Fruit fly (Drosophila melanogaster): ENCODE measurements around the gene CG4995.

CG4995 gene

dm6 chr2L:10299810-10300147 lies 22.5 kb upstream of the CG4995 start, which contains the start of gene CYLD (continued):
- no peak for TF ChIP-seq CG12071 (GFP tag; optimal IDR thresholded peaks at IDR 0.05)
- peak; percentile 36; the same call in 1 of the 2 replicates for TF ChIP-seq wdn (GFP tag; IDR thresholded peaks at IDR 0.05)
- peak; percentile 14 for TF ChIP-seq CG8281 (tag; optimal IDR thresholded peaks at IDR 0.05)
- no peak for TF ChIP-seq pfk (GFP tag; optimal IDR thresholded peaks at IDR 0.05)
- no peak for TF ChIP-seq eyg (GFP tag; optimal IDR thresholded peaks at IDR 0.05)
- TF ChIP-seq CG11085 (GFP tag; IDR thresholded peaks at IDR 0.05), result no peak
- no peak for TF ChIP-seq H15 (GFP tag; IDR thresholded peaks at IDR 0.05)
- no peak for TF ChIP-seq Jarid2 (GFP tag; optimal IDR thresholded peaks at IDR 0.05)
- TF ChIP-seq org-1 (GFP tag; optimal IDR thresholded peaks at IDR 0.05), result peak; percentile 32
- TF ChIP-seq CG1792 (GFP tag; optimal IDR thresholded peaks at IDR 0.05), result no peak
- no peak for TF ChIP-seq tna (GFP tag; IDR thresholded peaks at IDR 0.05; ENCODE audit: partially characterized antibody)
- peak; percentile 76 for TF ChIP-seq CG2120 (GFP tag; optimal IDR thresholded peaks at IDR 0.05)
- no peak for TF ChIP-seq CG14965 (GFP tag; optimal IDR thresholded peaks at IDR 0.05; ENCODE audit: borderline replicate concordance)
- TF ChIP-seq sens-2 (GFP tag; IDR thresholded peaks at IDR 0.05), result no peak
- TF ChIP-seq exex (tag; optimal IDR thresholded peaks at IDR 0.05), result no peak
- peak; percentile 77 for TF ChIP-seq CG17359 (tag; optimal IDR thresholded peaks at IDR 0.05)
- TF ChIP-seq CG2889 (GFP tag; IDR thresholded peaks at IDR 0.05), result no peak
- no peak for TF ChIP-seq CG4404 (GFP tag; IDR thresholded peaks at IDR 0.05)
- TF ChIP-seq CG11504 (tag; optimal IDR thresholded peaks at IDR 0.05), result peak; percentile 79
- TF ChIP-seq ash1 (GFP tag; optimal IDR thresholded peaks at IDR 0.05), result no peak
- TF ChIP-seq disco-r (GFP tag; optimal IDR thresholded peaks at IDR 0.05), result no peak
- no peak for TF ChIP-seq bigmax (GFP tag; optimal IDR thresholded peaks at IDR 0.05)
- no peak for TF ChIP-seq croc (GFP tag; conservative IDR thresholded peaks at IDR 0.05)
- TF ChIP-seq CG17328 (GFP tag; IDR thresholded peaks at IDR 0.05), result peak; percentile 82
- no peak for TF ChIP-seq usp (GFP tag; optimal IDR thresholded peaks at IDR 0.05)
- no peak for TF ChIP-seq CG6654 (GFP tag; optimal IDR thresholded peaks at IDR 0.05)
- TF ChIP-seq Hey (tag; optimal IDR thresholded peaks at IDR 0.05), result no peak
- no peak for TF ChIP-seq dan (GFP tag; IDR thresholded peaks at IDR 0.05)
- TF ChIP-seq Myb (GFP tag; optimal IDR thresholded peaks at IDR 0.05), result no peak
- peak; percentile 63 for TF ChIP-seq salm (tag; optimal IDR thresholded peaks at IDR 0.05)
- no peak for TF ChIP-seq Dfd (GFP tag; optimal IDR thresholded peaks at IDR 0.05)
- peak; percentile 85 for TF ChIP-seq PHDP (tag; optimal IDR thresholded peaks at IDR 0.05)
- peak; percentile 49 for TF ChIP-seq CG15696 (tag; optimal IDR thresholded peaks at IDR 0.05)
- no peak for TF ChIP-seq pros (GFP tag; optimal IDR thresholded peaks at IDR 0.05)
- peak; percentile 85 for TF ChIP-seq CG2712 (tag; optimal IDR thresholded peaks at IDR 0.05)
- peak; percentile 76 for TF ChIP-seq CG8388 (GFP tag; optimal IDR thresholded peaks at IDR 0.05)
- peak; percentile 18 for TF ChIP-seq CG6765 (GFP tag; optimal IDR thresholded peaks at IDR 0.05)
- TF ChIP-seq CG32772 (GFP tag; IDR thresholded peaks at IDR 0.05), result no peak
- peak; percentile 67 for TF ChIP-seq CG13123 (GFP tag; optimal IDR thresholded peaks at IDR 0.05)
- TF ChIP-seq yki (optimal IDR thresholded peaks at IDR 0.05), result no peak
- TF ChIP-seq sr (GFP tag; IDR thresholded peaks at IDR 0.05), result no peak
- no peak for TF ChIP-seq Atf3 (GFP tag; optimal IDR thresholded peaks at IDR 0.05)
- TF ChIP-seq Dad (GFP tag; optimal IDR thresholded peaks at IDR 0.05), result no peak
- peak; percentile 70 for TF ChIP-seq CG6689 (GFP tag; IDR thresholded peaks at IDR 0.05)
- no peak for TF ChIP-seq Opbp (GFP tag; IDR thresholded peaks at IDR 0.05; ENCODE audit: partially characterized antibody)
- TF ChIP-seq CG6791 (GFP tag; IDR thresholded peaks at IDR 0.05; ENCODE audit: partially characterized antibody), result no peak
- TF ChIP-seq cad (GFP tag; optimal IDR thresholded peaks at IDR 0.05), result no peak
- TF ChIP-seq NK7.1 (GFP tag; optimal IDR thresholded peaks at IDR 0.05), result no peak
- TF ChIP-seq caup (GFP tag; optimal IDR thresholded peaks at IDR 0.05; ENCODE audit: severe bottlenecking), result no peak
- TF ChIP-seq nerfin-2 (GFP tag; IDR thresholded peaks at IDR 0.05; ENCODE audit: partially characterized antibody), result no peak
- TF ChIP-seq CG31365 (tag; optimal IDR thresholded peaks at IDR 0.05), result no peak
- TF ChIP-seq CG9817 (tag; optimal IDR thresholded peaks at IDR 0.05), result no peak
